Worm (Caenorhabditis elegans) whole organism, L4/young adult: ENCODE results near the gene zipt-9.

Experiments
- W03F9.2 ChIP-seq: fragments of 150-350 bp; optimal IDR thresholded peaks from 2 replicates; lab custom pipeline; 2014; ENCODE audit warnings: missing biosample characterization, missing genetic modification characterization
- dao-5 ChIP-seq: sonication (generic microtip); optimal IDR thresholded peaks from 2 replicates; lab custom pipeline; 2016; ENCODE audit warnings: missing genotype, missing genetic modification characterization, moderate library complexity, missing compliant biosample characterization
- him-1 ChIP-seq: sonication (generic microtip); optimal IDR thresholded peaks from 2 replicates; lab custom pipeline; 2016; ENCODE audit warnings: missing genotype, missing genetic modification reagents, missing genetic modification characterization, missing compliant biosample characterization

DNA sequence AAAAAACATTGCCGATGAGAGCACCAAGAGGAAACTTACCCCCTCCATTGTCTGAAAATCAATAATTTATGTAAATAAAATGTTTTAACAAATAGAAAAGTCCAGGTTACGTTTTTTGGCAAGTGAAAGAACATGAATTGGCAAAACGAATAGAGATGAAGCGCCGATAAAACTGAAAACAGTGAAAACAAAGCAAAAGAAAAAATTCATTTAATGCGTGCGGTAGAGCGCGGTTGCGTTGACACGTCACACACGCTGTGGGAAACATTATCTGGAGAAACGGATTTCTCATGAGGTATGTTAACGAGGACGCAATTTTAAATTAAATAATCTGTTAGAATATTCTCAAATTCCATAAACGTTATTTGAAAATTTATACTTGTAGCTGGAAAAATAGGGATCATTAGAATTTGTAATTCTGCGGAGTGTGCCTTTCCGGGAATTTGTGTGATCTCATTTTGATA lies at the start of gene zipt-9:
- TF ChIP-seq W03F9.2 (no peak), dao-5 (tag; lab: Kevin White, UChicago) (no peak), him-1 (tag; lab: Kevin White, UChicago) (peak; percentile 30)
